Fruit fly (Drosophila melanogaster) whole organism: ENCODE results near the gene CG43145.

ENCODE experiments used
- CG8478 ChIP-seq: fragments of >200 bp; optimal IDR thresholded peaks from 2 replicates; lab custom pipeline; 2018; ENCODE audit warnings: inconsistent platforms
- Dll ChIP-seq: fragments of >200 bp; optimal IDR thresholded peaks from 2 replicates; lab custom pipeline; 2017
- EcR ChIP-seq, 2 experiments: fragments of >200 bp; optimal IDR thresholded peaks; 2 replicates each; lab custom pipeline; 2017; ENCODE audit warnings: missing biosample characterization in 2 of 2, missing genetic modification characterization in 2 of 2, missing genetic modification reagents in 2 of 2
- pan ChIP-seq: fragments of >200 bp; optimal IDR thresholded peaks from 2 replicates; lab custom pipeline; 2017
- psq ChIP-seq: fragments of >200 bp; optimal IDR thresholded peaks from 2 replicates; lab custom pipeline; 2017
- usp ChIP-seq: fragments of >200 bp; optimal IDR thresholded peaks from 2 replicates; lab custom pipeline; 2017; ENCODE audit warnings: missing biosample characterization, missing genetic modification characterization, mixed read lengths

CG43145 gene

dm6 chr2L:3701526-3701925 is at the start of gene CG43145:
CG43145 (plus strand) TSS chr2L:3701826.
- TF ChIP-seq Dll (lab: Kevin White, UChicago), result no peak
- no peak for TF ChIP-seq EcR (GFP tag; optimal IDR thresholded peaks at IDR 0.05; lab: Kevin White, UChicago)
- TF ChIP-seq pan (lab: Kevin White, UChicago), result no peak
- no peak for TF ChIP-seq psq
- no peak for TF ChIP-seq CG8478 (lab: Kevin White, UChicago)
- TF ChIP-seq usp (GFP tag; lab: Kevin White, UChicago), result no peak

dm6 chr2L:3654956-3655618 is 46.5 kb upstream of the CG43145 start:
- TF ChIP-seq CG8478 (lab: Kevin White, UChicago) (no peak), pan (lab: Kevin White, UChicago) (no peak), psq (no peak), Dll (lab: Kevin White, UChicago) (no peak), EcR (GFP tag; optimal IDR thresholded peaks at IDR 0.05; lab: Kevin White, UChicago) (no peak), usp (GFP tag; lab: Kevin White, UChicago) (no peak)

dm6 chr2L:3655698-3656105 is 45.9 kb upstream of the CG43145 start:
- TF ChIP-seq CG8478 (lab: Kevin White, UChicago) (no peak), Dll (lab: Kevin White, UChicago) (no peak), EcR (GFP tag; optimal IDR thresholded peaks at IDR 0.05; lab: Kevin White, UChicago) (no peak), psq (no peak), pan (lab: Kevin White, UChicago) (no peak), usp (GFP tag; lab: Kevin White, UChicago) (no peak)

dm6 chr2L:3656667-3657066 is 45.0 kb upstream of the CG43145 start, which contains the start of gene for:
for (minus strand) TSS chr2L:3656953.
- TF ChIP-seq pan (lab: Kevin White, UChicago) (no peak), usp (GFP tag; lab: Kevin White, UChicago) (no peak), CG8478 (lab: Kevin White, UChicago) (no peak), EcR (GFP tag; optimal IDR thresholded peaks at IDR 0.05; lab: Kevin White, UChicago) (no peak), psq (no peak), Dll (lab: Kevin White, UChicago) (no peak)

- no peak for TF ChIP-seq psq
- no peak for TF ChIP-seq EcR (GFP tag; optimal IDR thresholded peaks at IDR 0.05; lab: Kevin White, UChicago)
- no peak for TF ChIP-seq usp (GFP tag; lab: Kevin White, UChicago)
- no peak for TF ChIP-seq CG8478 (lab: Kevin White, UChicago)
- TF ChIP-seq pan (lab: Kevin White, UChicago), result no peak
- TF ChIP-seq Dll (lab: Kevin White, UChicago), result no peak
These were observed 44.1 kb upstream of the CG43145 start for dm6 chr2L:3657349-3658142.

- no peak for TF ChIP-seq usp (GFP tag; lab: Kevin White, UChicago)
- no peak for TF ChIP-seq EcR (GFP tag; optimal IDR thresholded peaks at IDR 0.05; lab: Kevin White, UChicago)
- no peak for TF ChIP-seq CG8478 (lab: Kevin White, UChicago)
- no peak for TF ChIP-seq psq
- no peak for TF ChIP-seq Dll (lab: Kevin White, UChicago)
- TF ChIP-seq pan (lab: Kevin White, UChicago), result no peak
These were observed 39.3 kb upstream of the CG43145 start, which contains the start of gene Drgx for dm6 chr2L:3662307-3662795. Drgx (plus strand) TSS chr2L:3662745.

dm6 chr2L:3668451-3668850 is 33.2 kb upstream of the CG43145 start, which contains the start of gene Sfp24Ba:
Sfp24Ba (minus strand) TSS chr2L:3668551.
- TF ChIP-seq psq (no peak), EcR (GFP tag; optimal IDR thresholded peaks at IDR 0.05; lab: Kevin White, UChicago) (no peak), Dll (lab: Kevin White, UChicago) (no peak), pan (lab: Kevin White, UChicago) (no peak), CG8478 (lab: Kevin White, UChicago) (no peak), usp (GFP tag; lab: Kevin White, UChicago) (no peak)

dm6 chr2L:3669034-3669433 is 32.6 kb upstream of the CG43145 start, which contains the start of gene Sfp24Bd:
Sfp24Bd (minus strand) TSS chr2L:3669134.
- no peak for TF ChIP-seq pan (lab: Kevin White, UChicago)
- no peak for TF ChIP-seq usp (GFP tag; lab: Kevin White, UChicago)
- TF ChIP-seq psq, result no peak
- TF ChIP-seq CG8478 (lab: Kevin White, UChicago), result no peak
- no peak for TF ChIP-seq EcR (GFP tag; optimal IDR thresholded peaks at IDR 0.05; lab: Kevin White, UChicago)

dm6 chr2L:3669675-3670074 is 32.0 kb upstream of the CG43145 start, which contains the start of gene Sfp24Bb:
Sfp24Bb (minus strand) TSS chr2L:3669775.
- TF ChIP-seq Dll (lab: Kevin White, UChicago), result no peak
- no peak for TF ChIP-seq EcR (GFP tag; optimal IDR thresholded peaks at IDR 0.05; lab: Kevin White, UChicago)
- no peak for TF ChIP-seq CG8478 (lab: Kevin White, UChicago)
- TF ChIP-seq pan (lab: Kevin White, UChicago), result no peak
- no peak for TF ChIP-seq psq

- TF ChIP-seq usp (GFP tag; lab: Kevin White, UChicago) (no peak), CG8478 (lab: Kevin White, UChicago) (no peak), psq (no peak), EcR (GFP tag; optimal IDR thresholded peaks at IDR 0.05; lab: Kevin White, UChicago) (no peak), Dll (lab: Kevin White, UChicago) (no peak), pan (lab: Kevin White, UChicago) (no peak)
These were observed 31.1 kb upstream of the CG43145 start, which contains the start of gene Sfp24Bc for dm6 chr2L:3670481-3670880. Sfp24Bc (minus strand) TSS chr2L:3670581.

- TF ChIP-seq CG8478 (lab: Kevin White, UChicago) (no peak), pan (lab: Kevin White, UChicago) (no peak), usp (GFP tag; lab: Kevin White, UChicago) (no peak), EcR (GFP tag; optimal IDR thresholded peaks at IDR 0.05; lab: Kevin White, UChicago) (no peak), psq (no peak), Dll (lab: Kevin White, UChicago) (no peak)
These were observed 25.9 kb upstream of the CG43145 start for dm6 chr2L:3675770-3676169.
